Fruit fly (Drosophila melanogaster) whole organism, embryonic: ENCODE measurements around the gene CG15923.
A peak's percentile ranks its signal among the peaks of the same experiment; 100 is the strongest.

Source experiments
- Antp ChIP-seq: fragments of 200-800 bp; sonication (Bioruptor generic); optimal IDR thresholded peaks from 3 replicates; lab custom pipeline; 2016; ENCODE audit warnings: missing biosample characterization, missing genetic modification characterization
- CG11456 ChIP-seq: fragments of 200-800 bp; sonication (Bioruptor generic); IDR thresholded peaks from 3 replicates; pipeline ENCODE4 v1.3.6; 2022; ENCODE audit warnings: missing biosample characterization, missing genetic modification characterization
- CG12104 ChIP-seq: fragments of 200-800 bp; sonication (Bioruptor generic); optimal IDR thresholded peaks from 3 replicates; lab custom pipeline; 2016; ENCODE audit warnings: missing biosample characterization, missing genetic modification characterization
- CG1233 ChIP-seq: fragments of 200-800 bp; sonication (Bioruptor generic); optimal IDR thresholded peaks from 4 replicates; lab custom pipeline; 2018; ENCODE audit warnings: missing biosample characterization, mild to moderate bottlenecking, missing genetic modification characterization
- CG12769 ChIP-seq: fragments of 200-800 bp; sonication (Bioruptor generic); optimal IDR thresholded peaks from 2 replicates; lab custom pipeline; 2019; ENCODE audit warnings: missing biosample characterization, mild to moderate bottlenecking, missing genetic modification characterization, moderate library complexity
- CG14860 ChIP-seq: fragments of 200-800 bp; sonication (Bioruptor generic); IDR thresholded peaks from 3 replicates; pipeline ENCODE4 v1.3.6; 2022; ENCODE audit warnings: missing biosample characterization, missing genetic modification characterization; ENCODE audit not compliant: partially characterized antibody
- CG17359 ChIP-seq: fragments of 200-800 bp; sonication (Bioruptor generic); optimal IDR thresholded peaks from 3 replicates; lab custom pipeline; 2018; ENCODE audit warnings: missing biosample characterization, mild to moderate bottlenecking, missing genetic modification characterization, moderate library complexity
- CG17612 ChIP-seq: fragments of 200-800 bp; sonication (Bioruptor generic); IDR thresholded peaks from 2 replicates; pipeline ENCODE4 v1.3.6; 2022; ENCODE audit warnings: missing biosample characterization, missing genetic modification characterization
- CG18599 ChIP-seq: fragments of 200-800 bp; sonication (Bioruptor generic); optimal IDR thresholded peaks from 3 replicates; lab custom pipeline; 2017; ENCODE audit warnings: missing biosample characterization, missing genetic modification characterization, mild to moderate bottlenecking, moderate library complexity, missing genetic modification reagents
- CG18764 ChIP-seq: fragments of 200-800 bp; sonication (Bioruptor generic); optimal IDR thresholded peaks from 3 replicates; lab custom pipeline; 2016; ENCODE audit warnings: missing biosample characterization, missing genetic modification characterization
- CG31365 ChIP-seq: fragments of 200-800 bp; sonication (Bioruptor generic); optimal IDR thresholded peaks from 2 replicates; lab custom pipeline; 2018; ENCODE audit warnings: missing biosample characterization, mild to moderate bottlenecking, missing genetic modification characterization
- CG5180 ChIP-seq: fragments of 200-800 bp; sonication (Bioruptor generic); optimal IDR thresholded peaks from 3 replicates; lab custom pipeline; 2017; ENCODE audit warnings: missing biosample characterization, missing genetic modification characterization, mild to moderate bottlenecking, moderate library complexity, missing genetic modification reagents
- CG7271 ChIP-seq: fragments of 200-800 bp; sonication (Bioruptor generic); optimal IDR thresholded peaks from 2 replicates; lab custom pipeline; 2018; ENCODE audit warnings: missing biosample characterization, mild to moderate bottlenecking, missing genetic modification characterization, moderate library complexity
- CG7963 ChIP-seq: fragments of 200-800 bp; sonication (Bioruptor generic); IDR thresholded peaks from 3 replicates; pipeline ENCODE4 v1.3.6; 2022; ENCODE audit warnings: missing biosample characterization, missing genetic modification characterization; ENCODE audit not compliant: partially characterized antibody
- CG8281 ChIP-seq: fragments of 200-800 bp; sonication (Bioruptor generic); optimal IDR thresholded peaks from 2 replicates; lab custom pipeline; 2018; ENCODE audit warnings: missing biosample characterization, mild to moderate bottlenecking, missing genetic modification characterization, moderate library complexity
- CG8924 ChIP-seq: fragments of 200-800 bp; optimal IDR thresholded peaks from 3 replicates; lab custom pipeline; 2019; ENCODE audit warnings: missing biosample characterization, mild to moderate bottlenecking, missing genetic modification characterization, moderate library complexity
- Deaf1 ChIP-seq: fragments of 200-800 bp; optimal IDR thresholded peaks from 3 replicates; lab custom pipeline; 2019; ENCODE audit warnings: missing biosample characterization, mild to moderate bottlenecking, missing genetic modification characterization, moderate library complexity
- Dek ChIP-seq: fragments of 200-800 bp; sonication (Bioruptor generic); optimal IDR thresholded peaks from 3 replicates; lab custom pipeline; 2019; ENCODE audit warnings: missing biosample characterization, mild to moderate bottlenecking, missing genetic modification characterization, moderate library complexity
- Doc3 ChIP-seq: fragments of 200-800 bp; sonication (Bioruptor generic); IDR thresholded peaks from 3 replicates; pipeline ENCODE4 v1.3.6; 2022; ENCODE audit warnings: missing biosample characterization, missing genetic modification characterization; ENCODE audit not compliant: partially characterized antibody
- Drgx ChIP-seq: fragments of 200-800 bp; sonication (Bioruptor generic); IDR thresholded peaks from 2 replicates; pipeline ENCODE4 v1.3.6; 2022; ENCODE audit warnings: missing biosample characterization, missing genetic modification characterization
- E2f2 ChIP-seq: fragments of 200-800 bp; sonication (Bioruptor generic); IDR thresholded peaks from 2 replicates; pipeline ENCODE4 v1.3.6; 2022; ENCODE audit warnings: missing biosample characterization, missing genetic modification characterization
- Eip74EF ChIP-seq, 2 experiments: fragments of 200-800 bp in 1 of 2; fragments of >200 bp in 1 of 2; sonication (Bioruptor generic) in 1 of 2; optimal IDR thresholded peaks; 2 replicates each; lab custom pipeline; 2017 to 2019; ENCODE audit warnings: missing biosample characterization in 2 of 2, missing genetic modification characterization in 2 of 2, mild to moderate bottlenecking in 1 of 2, moderate library complexity in 1 of 2
- HHEX ChIP-seq: fragments of 200-800 bp; sonication (Bioruptor generic); optimal IDR thresholded peaks from 3 replicates; lab custom pipeline; 2017; ENCODE audit warnings: missing biosample characterization, mild to moderate bottlenecking, missing genetic modification characterization, missing genetic modification reagents
- HLH54F ChIP-seq: fragments of 200-800 bp; sonication (Bioruptor generic); optimal IDR thresholded peaks from 3 replicates; lab custom pipeline; 2016; ENCODE audit warnings: missing biosample characterization, missing genetic modification characterization
- HLHmδ ChIP-seq: fragments of 200-800 bp; sonication (Bioruptor generic); optimal IDR thresholded peaks from 2 replicates; lab custom pipeline; 2018; ENCODE audit warnings: missing biosample characterization, mild to moderate bottlenecking, missing genetic modification characterization, moderate library complexity
- HmgZ ChIP-seq: fragments of 200-800 bp; sonication (Bioruptor generic); optimal IDR thresholded peaks from 2 replicates; lab custom pipeline; 2018; ENCODE audit warnings: missing biosample characterization, mild to moderate bottlenecking, missing genetic modification characterization
- Hmr ChIP-seq: fragments of 200-800 bp; sonication (Bioruptor generic); optimal IDR thresholded peaks from 3 replicates; lab custom pipeline; 2017; ENCODE audit warnings: mild to moderate bottlenecking, missing biosample characterization, missing genetic modification reagents, missing genetic modification characterization
- Hr3 ChIP-seq: fragments of 200-800 bp; sonication (Bioruptor generic); optimal IDR thresholded peaks from 3 replicates; lab custom pipeline; 2016; ENCODE audit warnings: missing biosample characterization, missing genetic modification characterization
- Hr39 ChIP-seq: fragments of >200 bp; optimal IDR thresholded peaks from 2 replicates; lab custom pipeline; 2017
- NC2α ChIP-seq: fragments of 200-800 bp; sonication (Bioruptor generic); optimal IDR thresholded peaks from 2 replicates; lab custom pipeline; 2016; ENCODE audit warnings: missing biosample characterization, missing genetic modification characterization
- Sox100B ChIP-seq: fragments of 200-800 bp; sonication (Bioruptor generic); optimal IDR thresholded peaks from 3 replicates; lab custom pipeline; 2018; ENCODE audit warnings: missing biosample characterization, mild to moderate bottlenecking, missing genetic modification characterization
- ab ChIP-seq: fragments of 200-800 bp; sonication (Bioruptor generic); optimal IDR thresholded peaks from 2 replicates; lab custom pipeline; 2016; ENCODE audit warnings: missing biosample characterization, missing genetic modification characterization
- ac ChIP-seq: fragments of 200-800 bp; sonication (Bioruptor generic); optimal IDR thresholded peaks from 3 replicates; lab custom pipeline; 2017; ENCODE audit warnings: missing biosample characterization, mild to moderate bottlenecking, missing genetic modification characterization
- amos ChIP-seq: fragments of 200-800 bp; sonication (Bioruptor generic); IDR thresholded peaks from 2 replicates; pipeline ENCODE4 v1.3.6; 2022; ENCODE audit warnings: missing biosample characterization, missing genetic modification characterization; ENCODE audit not compliant: partially characterized antibody
- ap ChIP-seq: fragments of 200-800 bp; sonication (Bioruptor generic); IDR thresholded peaks from 2 replicates; pipeline ENCODE4 v1.3.6; 2022; ENCODE audit warnings: missing biosample characterization, missing genetic modification characterization
- az2 ChIP-seq: fragments of 200-800 bp; sonication (Bioruptor generic); optimal IDR thresholded peaks from 3 replicates; lab custom pipeline; 2016; ENCODE audit warnings: missing biosample characterization, missing genetic modification characterization
- bigmax ChIP-seq: fragments of 200-800 bp; sonication (Bioruptor generic); optimal IDR thresholded peaks from 2 replicates; lab custom pipeline; 2018; ENCODE audit warnings: missing biosample characterization, mild to moderate bottlenecking, missing genetic modification characterization
- bowl ChIP-seq: fragments of 200-800 bp; sonication (Bioruptor generic); IDR thresholded peaks from 2 replicates; pipeline ENCODE4 v1.3.6; 2022; ENCODE audit warnings: missing biosample characterization, missing genetic modification characterization
- dpn ChIP-seq, 2 experiments: fragments of 200-800 bp; sonication (Bioruptor generic); optimal IDR thresholded peaks; 3 replicates each; lab custom pipeline; 2016; ENCODE audit warnings: missing biosample characterization in 2 of 2, missing genetic modification characterization in 2 of 2
- esg ChIP-seq: fragments of 200-800 bp; sonication (Bioruptor generic); conservative IDR thresholded peaks from 2 replicates; pipeline ENCODE4 v1.3.6; 2022; ENCODE audit warnings: missing biosample characterization, missing genetic modification characterization
- fu2 ChIP-seq: fragments of 200-800 bp; sonication (Bioruptor generic); optimal IDR thresholded peaks from 2 replicates; lab custom pipeline; 2016; ENCODE audit warnings: missing biosample characterization, missing genetic modification characterization
- gce ChIP-seq: fragments of 200-800 bp; sonication (Bioruptor generic); IDR thresholded peaks from 3 replicates; pipeline ENCODE4 v1.3.6; 2022; ENCODE audit warnings: missing biosample characterization, missing genetic modification characterization
- luna ChIP-seq: fragments of 200-800 bp; sonication (Bioruptor generic); optimal IDR thresholded peaks from 2 replicates; lab custom pipeline; 2016; ENCODE audit warnings: missing biosample characterization, missing genetic modification characterization
- maf-S ChIP-seq: fragments of 200-800 bp; sonication (Bioruptor generic); optimal IDR thresholded peaks from 2 replicates; lab custom pipeline; 2016; ENCODE audit warnings: missing biosample characterization, missing genetic modification characterization
- mld ChIP-seq: fragments of 200-800 bp; sonication (Bioruptor generic); IDR thresholded peaks from 3 replicates; pipeline ENCODE4 v1.3.6; 2022; ENCODE audit warnings: missing biosample characterization, missing genetic modification characterization; ENCODE audit not compliant: partially characterized antibody
- pho ChIP-seq: fragments of 200-800 bp; sonication (Bioruptor generic); optimal IDR thresholded peaks from 2 replicates; lab custom pipeline; 2016; ENCODE audit warnings: missing biosample characterization, missing genetic modification characterization
- psq ChIP-seq: fragments of 200-800 bp; sonication (Bioruptor generic); optimal IDR thresholded peaks from 2 replicates; lab custom pipeline; 2017; ENCODE audit warnings: missing biosample characterization, missing genetic modification characterization
- sd ChIP-seq: fragments of 200-800 bp; sonication (Bioruptor generic); optimal IDR thresholded peaks from 3 replicates; lab custom pipeline; 2018; ENCODE audit warnings: missing biosample characterization, mild to moderate bottlenecking, missing genetic modification characterization, moderate library complexity
- sisA ChIP-seq: fragments of 200-800 bp; sonication (Bioruptor generic); IDR thresholded peaks from 2 replicates; pipeline ENCODE4 v1.3.6; 2022; ENCODE audit warnings: missing biosample characterization, missing genetic modification characterization
- slou ChIP-seq: fragments of 200-800 bp; sonication (Bioruptor generic); optimal IDR thresholded peaks from 3 replicates; lab custom pipeline; 2016; ENCODE audit warnings: missing biosample characterization, missing genetic modification characterization
- twi ChIP-seq: fragments of 200-800 bp; optimal IDR thresholded peaks from 2 replicates; lab custom pipeline; 2019; ENCODE audit warnings: missing biosample characterization, mild to moderate bottlenecking, missing genetic modification characterization, moderate library complexity

Gene CG15923

dm6 chr3R:20574535-20574980, 42.1 kb downstream of the CG15923 start (continued):
- TF ChIP-seq gce (GFP tag; lab: Robert Waterston, UW), result peak; percentile 45; the same call in 1 of the 3 replicates
- no peak for TF ChIP-seq mld (GFP tag; lab: Robert Waterston, UW)
- TF ChIP-seq CG11456 (GFP tag; lab: Robert Waterston, UW), result no peak
- no peak for TF ChIP-seq Doc3
- no peak for TF ChIP-seq HLH54F
- TF ChIP-seq CG7271 (tag; lab: Kevin White, UChicago), result no peak
- no peak for TF ChIP-seq esg (GFP tag; lab: Robert Waterston, UW)
- TF ChIP-seq luna (GFP tag; lab: Kevin White, UChicago), result no peak
- peak; percentile 56 for TF ChIP-seq bigmax (GFP tag; lab: Kevin White, UChicago)
- peak; percentile 60 for TF ChIP-seq HmgZ
- no peak for TF ChIP-seq az2 (GFP tag; lab: Kevin White, UChicago)
- TF ChIP-seq Hmr, result peak; percentile 45
- no peak for TF ChIP-seq CG14860
- TF ChIP-seq CG12769 (tag; lab: Kevin White, UChicago), result peak; percentile 68
- peak; percentile 53 for TF ChIP-seq Deaf1 (tag; lab: Kevin White, UChicago)
- TF ChIP-seq CG17612 (GFP tag; lab: Robert Waterston, UW), result no peak
- TF ChIP-seq CG18599, result peak; percentile 54
- TF ChIP-seq HLHmδ (GFP tag; lab: Kevin White, UChicago), result peak; percentile 74
- TF ChIP-seq CG7963 (GFP tag; lab: Robert Waterston, UW), result no peak
- no peak for TF ChIP-seq slou
- no peak for TF ChIP-seq NC2α (GFP tag; lab: Kevin White, UChicago)
- TF ChIP-seq Hr39, result no peak
- no peak for TF ChIP-seq ac
- TF ChIP-seq pho (GFP tag; lab: Kevin White, UChicago), result peak; percentile 9
- TF ChIP-seq Antp (GFP tag; lab: Kevin White, UChicago), result peak; percentile 19
- no peak for TF ChIP-seq Eip74EF (GFP tag; optimal IDR thresholded peaks at IDR 0.05; lab: Kevin White, UChicago)
- TF ChIP-seq bowl (GFP tag; lab: Robert Waterston, UW), result no peak
- TF ChIP-seq CG12104 (GFP tag; lab: Kevin White, UChicago), result no peak
- TF ChIP-seq Hr3, result no peak
- peak in 1 of 2 experiments; percentile 21 for TF ChIP-seq dpn (GFP tag; optimal IDR thresholded peaks at IDR 0.05; lab: Kevin White, UChicago)
- no peak for TF ChIP-seq E2f2 (GFP tag; lab: Robert Waterston, UW)
- TF ChIP-seq CG8924 (tag; lab: Kevin White, UChicago), result peak; percentile 12
- TF ChIP-seq ap, result no peak
- no peak for TF ChIP-seq CG8281 (tag; lab: Kevin White, UChicago)
- no peak for TF ChIP-seq sisA (GFP tag; lab: Robert Waterston, UW)
- TF ChIP-seq psq (GFP tag; lab: Kevin White, UChicago), result no peak
- no peak for TF ChIP-seq CG31365 (tag; lab: Kevin White, UChicago)
- 0 out of 2 replicates have a peak, but pooled peaks have one; percentile 15 for TF ChIP-seq Drgx (GFP tag; lab: Robert Waterston, UW)
- TF ChIP-seq fu2 (GFP tag; lab: Kevin White, UChicago), result peak; percentile 32
- TF ChIP-seq CG5180 (GFP tag; lab: Kevin White, UChicago), result peak; percentile 50
- no peak for TF ChIP-seq Sox100B (GFP tag; lab: Kevin White, UChicago)
- TF ChIP-seq HHEX (GFP tag; lab: Kevin White, UChicago), result no peak
- TF ChIP-seq amos (GFP tag; lab: Robert Waterston, UW), result peak; percentile 39; the same call in 1 of the 2 replicates
- TF ChIP-seq ab (GFP tag; lab: Kevin White, UChicago), result no peak
- no peak for TF ChIP-seq CG1233 (GFP tag; lab: Kevin White, UChicago)
- TF ChIP-seq Dek (tag; lab: Kevin White, UChicago), result peak; percentile 14
- peak; percentile 22 for TF ChIP-seq maf-S (GFP tag; lab: Kevin White, UChicago)
- TF ChIP-seq twi (tag; lab: Kevin White, UChicago), result no peak
- TF ChIP-seq CG17359 (tag; lab: Kevin White, UChicago), result no peak
- TF ChIP-seq sd (tag; lab: Kevin White, UChicago), result peak; percentile 61
- no peak for TF ChIP-seq CG18764
